Fruit fly (Drosophila melanogaster) whole organism, prepupa: ENCODE results near the gene CG32719.

Source experiments
- Blimp-1 ChIP-seq: fragments of 200-800 bp; sonication (Bioruptor generic); optimal IDR thresholded peaks from 3 replicates; lab custom pipeline; 2017; ENCODE audit warnings: missing biosample characterization, missing genetic modification characterization, mild to moderate bottlenecking, moderate library complexity, missing genetic modification reagents
- CG10631 ChIP-seq: fragments of 200-800 bp; sonication (Bioruptor generic); optimal IDR thresholded peaks from 2 replicates; lab custom pipeline; 2016; ENCODE audit warnings: missing biosample characterization, missing genetic modification characterization
- CG10669 ChIP-seq: fragments of 200-800 bp; sonication (Bioruptor generic); optimal IDR thresholded peaks from 3 replicates; lab custom pipeline; 2018; ENCODE audit warnings: missing biosample characterization, mild to moderate bottlenecking, missing genetic modification characterization, moderate library complexity
- CG11762 ChIP-seq: fragments of 200-800 bp; sonication (Bioruptor generic); optimal IDR thresholded peaks from 3 replicates; lab custom pipeline; 2016; ENCODE audit warnings: missing biosample characterization, missing genetic modification characterization; ENCODE audit not compliant: insufficient read depth
- CG11902 ChIP-seq: fragments of 200-800 bp; sonication (Bioruptor generic); optimal IDR thresholded peaks from 3 replicates; lab custom pipeline; 2016; ENCODE audit warnings: missing biosample characterization, missing genetic modification characterization
- CG15336 ChIP-seq: fragments of 200-800 bp; sonication (Bioruptor generic); IDR thresholded peaks from 2 replicates; pipeline ENCODE4 v1.3.6; 2022; ENCODE audit warnings: missing biosample characterization, missing genetic modification characterization
- CG1621 ChIP-seq: fragments of 200-800 bp; sonication (Bioruptor generic); optimal IDR thresholded peaks from 3 replicates; lab custom pipeline; 2018; ENCODE audit warnings: missing biosample characterization, mild to moderate bottlenecking, missing genetic modification characterization
- CG16779 ChIP-seq: fragments of 200-800 bp; sonication (Bioruptor generic); optimal IDR thresholded peaks from 3 replicates; lab custom pipeline; 2017; ENCODE audit warnings: missing biosample characterization, mild to moderate bottlenecking, missing genetic modification characterization
- CG3032 ChIP-seq: fragments of 200-800 bp; optimal IDR thresholded peaks from 2 replicates; lab custom pipeline; 2019; ENCODE audit warnings: missing biosample characterization, mild to moderate bottlenecking, missing genetic modification characterization, moderate library complexity
- CG31627 ChIP-seq: fragments of 200-800 bp; sonication (Bioruptor generic); optimal IDR thresholded peaks from 3 replicates; lab custom pipeline; 2016; ENCODE audit warnings: missing biosample characterization, missing genetic modification characterization
- CG32006 ChIP-seq: fragments of 200-800 bp; sonication (Bioruptor generic); optimal IDR thresholded peaks from 3 replicates; lab custom pipeline; 2017; ENCODE audit warnings: missing biosample characterization, mild to moderate bottlenecking, missing genetic modification characterization
- CG34406 ChIP-seq: fragments of 200-800 bp; sonication (Bioruptor generic); optimal IDR thresholded peaks from 3 replicates; lab custom pipeline; 2016; ENCODE audit warnings: missing biosample characterization, missing genetic modification characterization
- CG3919 ChIP-seq: fragments of 200-800 bp; sonication (Bioruptor generic); optimal IDR thresholded peaks from 3 replicates; lab custom pipeline; 2016; ENCODE audit warnings: missing biosample characterization, missing genetic modification characterization
- CG4318 ChIP-seq: fragments of 200-800 bp; sonication (Bioruptor generic); optimal IDR thresholded peaks from 3 replicates; lab custom pipeline; 2017; ENCODE audit warnings: missing biosample characterization, mild to moderate bottlenecking, missing genetic modification characterization
- CG6163 ChIP-seq: fragments of 200-800 bp; sonication (Bioruptor generic); IDR thresholded peaks from 3 replicates; pipeline ENCODE4 v1.3.6; 2022; ENCODE audit warnings: missing biosample characterization, missing genetic modification characterization
- CG6276 ChIP-seq: fragments of 200-800 bp; sonication (Bioruptor generic); optimal IDR thresholded peaks from 2 replicates; lab custom pipeline; 2017; ENCODE audit warnings: missing biosample characterization, mild to moderate bottlenecking, missing genetic modification characterization
- CG6792 ChIP-seq: fragments of 200-800 bp; sonication (Bioruptor generic); optimal IDR thresholded peaks from 3 replicates; lab custom pipeline; 2016; ENCODE audit warnings: missing biosample characterization, missing genetic modification characterization
- CG6808 ChIP-seq: fragments of 200-800 bp; sonication (Bioruptor generic); optimal IDR thresholded peaks from 3 replicates; lab custom pipeline; 2017; ENCODE audit warnings: missing biosample characterization, missing genetic modification characterization, mild to moderate bottlenecking, moderate library complexity, missing genetic modification reagents
- CG6854 ChIP-seq: fragments of 200-800 bp; sonication (Bioruptor generic); optimal IDR thresholded peaks from 2 replicates; lab custom pipeline; 2017; ENCODE audit warnings: missing biosample characterization, mild to moderate bottlenecking, missing genetic modification characterization
- CG8119 ChIP-seq: fragments of 200-800 bp; sonication (Bioruptor generic); IDR thresholded peaks from 3 replicates; pipeline ENCODE4 v1.3.6; 2022; ENCODE audit warnings: missing biosample characterization, missing genetic modification characterization
- CG8319 ChIP-seq: fragments of 200-800 bp; sonication (Bioruptor generic); optimal IDR thresholded peaks from 3 replicates; lab custom pipeline; 2016; ENCODE audit warnings: missing biosample characterization, missing genetic modification characterization
- CG8632 ChIP-seq: fragments of 200-800 bp; sonication (Bioruptor generic); optimal IDR thresholded peaks from 3 replicates; lab custom pipeline; 2016; ENCODE audit warnings: missing biosample characterization, missing genetic modification characterization
- Eip75B ChIP-seq: fragments of 200-800 bp; sonication (Bioruptor generic); optimal IDR thresholded peaks from 3 replicates; lab custom pipeline; 2016; ENCODE audit warnings: missing biosample characterization, missing genetic modification characterization
- Eip93F ChIP-seq: fragments of 200-800 bp; sonication (Bioruptor generic); optimal IDR thresholded peaks from 2 replicates; lab custom pipeline; 2016; ENCODE audit warnings: missing biosample characterization, mild to moderate bottlenecking, missing genetic modification characterization
- Ets96B ChIP-seq: fragments of 200-800 bp; optimal IDR thresholded peaks from 2 replicates; lab custom pipeline; 2019; ENCODE audit warnings: missing biosample characterization, mild to moderate bottlenecking, missing genetic modification characterization, moderate library complexity
- Gug ChIP-seq: fragments of 200-800 bp; sonication (Bioruptor generic); IDR thresholded peaks from 2 replicates; pipeline ENCODE4 v1.3.6; 2022; ENCODE audit warnings: missing biosample characterization, missing genetic modification characterization
- Hr38 ChIP-seq: sonication (Bioruptor generic); optimal IDR thresholded peaks from 2 replicates; lab custom pipeline; 2016; ENCODE audit warnings: missing biosample characterization, missing genetic modification characterization
- Hr4 ChIP-seq: fragments of 200-800 bp; sonication (Bioruptor generic); optimal IDR thresholded peaks from 3 replicates; lab custom pipeline; 2016; ENCODE audit warnings: missing biosample characterization, missing genetic modification characterization
- Lpt ChIP-seq: fragments of 200-800 bp; sonication (Bioruptor generic); optimal IDR thresholded peaks from 3 replicates; lab custom pipeline; 2016; ENCODE audit warnings: missing biosample characterization, missing genetic modification characterization
- Met ChIP-seq: fragments of 200-800 bp; sonication (Bioruptor generic); optimal IDR thresholded peaks from 3 replicates; lab custom pipeline; 2016; ENCODE audit warnings: missing biosample characterization, missing genetic modification characterization
- OdsH ChIP-seq: fragments of 200-800 bp; sonication (Bioruptor generic); optimal IDR thresholded peaks from 3 replicates; lab custom pipeline; 2016; ENCODE audit warnings: missing biosample characterization, missing genetic modification characterization
- Smox ChIP-seq: fragments of 200-800 bp; sonication (Bioruptor generic); optimal IDR thresholded peaks from 3 replicates; lab custom pipeline; 2016; ENCODE audit warnings: missing biosample characterization, missing genetic modification characterization
- Sox102F ChIP-seq: fragments of 200-800 bp; sonication (Bioruptor generic); optimal IDR thresholded peaks from 2 replicates; lab custom pipeline; 2016; ENCODE audit warnings: missing biosample characterization, mild to moderate bottlenecking, missing genetic modification characterization
- Sox14 ChIP-seq: fragments of 200-800 bp; sonication (Bioruptor generic); optimal IDR thresholded peaks from 3 replicates; lab custom pipeline; 2016; ENCODE audit warnings: missing biosample characterization, missing genetic modification characterization
- Sox15 ChIP-seq: fragments of 200-800 bp; sonication (Bioruptor generic); optimal IDR thresholded peaks from 3 replicates; lab custom pipeline; 2016; ENCODE audit warnings: missing biosample characterization, missing genetic modification characterization
- achi ChIP-seq: fragments of 200-800 bp; sonication (Bioruptor generic); optimal IDR thresholded peaks from 3 replicates; lab custom pipeline; 2016; ENCODE audit warnings: missing biosample characterization, missing genetic modification characterization
- cyc ChIP-seq: fragments of 200-800 bp; sonication (Bioruptor generic); optimal IDR thresholded peaks from 3 replicates; lab custom pipeline; 2016; ENCODE audit warnings: missing biosample characterization, missing genetic modification characterization
- dsx ChIP-seq: fragments of 200-800 bp; optimal IDR thresholded peaks from 3 replicates; lab custom pipeline; 2019; ENCODE audit warnings: missing biosample characterization, mild to moderate bottlenecking, missing genetic modification characterization, moderate library complexity; ENCODE audit not compliant: poor library complexity, severe bottlenecking
- eg ChIP-seq: fragments of 200-800 bp; sonication (Bioruptor generic); IDR thresholded peaks from 3 replicates; pipeline ENCODE4 v1.3.6; 2022; ENCODE audit warnings: missing biosample characterization, missing genetic modification characterization
- esn ChIP-seq: fragments of 200-800 bp; sonication (Bioruptor generic); optimal IDR thresholded peaks from 2 replicates; lab custom pipeline; 2016; ENCODE audit warnings: missing biosample characterization, mild to moderate bottlenecking, missing genetic modification characterization, moderate library complexity
- fd59A ChIP-seq: fragments of 200-800 bp; sonication (Bioruptor generic); optimal IDR thresholded peaks from 2 replicates; lab custom pipeline; 2017; ENCODE audit warnings: missing biosample characterization, mild to moderate bottlenecking, missing genetic modification characterization, missing genetic modification reagents
- fd85E ChIP-seq: fragments of 200-800 bp; sonication (Bioruptor generic); optimal IDR thresholded peaks from 3 replicates; lab custom pipeline; 2016; ENCODE audit warnings: missing biosample characterization, missing genetic modification characterization
- fkh ChIP-seq: fragments of 200-800 bp; sonication (Bioruptor generic); optimal IDR thresholded peaks from 3 replicates; lab custom pipeline; 2017; ENCODE audit warnings: missing biosample characterization, mild to moderate bottlenecking, missing genetic modification characterization, moderate library complexity
- lz ChIP-seq: fragments of 200-800 bp; sonication (Bioruptor generic); optimal IDR thresholded peaks from 3 replicates; lab custom pipeline; 2016; ENCODE audit warnings: missing biosample characterization, missing genetic modification characterization
- net ChIP-seq: fragments of 200-800 bp; sonication (Bioruptor generic); optimal IDR thresholded peaks from 3 replicates; lab custom pipeline; 2016; ENCODE audit warnings: missing biosample characterization, missing genetic modification characterization
- pdm3 ChIP-seq: fragments of 200-800 bp; sonication (Bioruptor generic); optimal IDR thresholded peaks from 3 replicates; lab custom pipeline; 2016; ENCODE audit warnings: missing biosample characterization, missing genetic modification characterization
- salr ChIP-seq, 2 experiments: fragments of 200-800 bp; sonication (Bioruptor generic); optimal IDR thresholded peaks; 3 replicates each; lab custom pipeline; 2016 to 2018; ENCODE audit warnings: missing biosample characterization in 2 of 2, missing genetic modification characterization in 2 of 2, mild to moderate bottlenecking in 1 of 2
- spab ChIP-seq: fragments of 200-800 bp; sonication (Bioruptor generic); optimal IDR thresholded peaks from 2 replicates; lab custom pipeline; 2017; ENCODE audit warnings: missing biosample characterization, mild to moderate bottlenecking, missing genetic modification characterization, missing genetic modification reagents
- ss ChIP-seq, 2 experiments: fragments of 200-800 bp; sonication (Bioruptor generic); optimal IDR thresholded peaks; 2 replicates in 1 of 2; 3 replicates in 1 of 2; lab custom pipeline; 2017 to 2018; ENCODE audit warnings: mild to moderate bottlenecking in 2 of 2, missing biosample characterization in 2 of 2, missing genetic modification characterization in 2 of 2, moderate library complexity in 1 of 2
- svp ChIP-seq: fragments of 200-800 bp; sonication (Bioruptor generic); peaks from one replicate; lab custom pipeline; 2016; ENCODE audit warnings: missing biosample characterization, missing genetic modification characterization
- topi ChIP-seq: fragments of 200-800 bp; sonication (Bioruptor generic); optimal IDR thresholded peaks from 3 replicates; lab custom pipeline; 2016; ENCODE audit warnings: missing biosample characterization, missing genetic modification characterization
- vri ChIP-seq: fragments of 200-800 bp; sonication (Bioruptor generic); optimal IDR thresholded peaks from 3 replicates; lab custom pipeline; 2016; ENCODE audit warnings: missing biosample characterization, mild to moderate bottlenecking, missing genetic modification characterization

Gene CG32719

DNA sequence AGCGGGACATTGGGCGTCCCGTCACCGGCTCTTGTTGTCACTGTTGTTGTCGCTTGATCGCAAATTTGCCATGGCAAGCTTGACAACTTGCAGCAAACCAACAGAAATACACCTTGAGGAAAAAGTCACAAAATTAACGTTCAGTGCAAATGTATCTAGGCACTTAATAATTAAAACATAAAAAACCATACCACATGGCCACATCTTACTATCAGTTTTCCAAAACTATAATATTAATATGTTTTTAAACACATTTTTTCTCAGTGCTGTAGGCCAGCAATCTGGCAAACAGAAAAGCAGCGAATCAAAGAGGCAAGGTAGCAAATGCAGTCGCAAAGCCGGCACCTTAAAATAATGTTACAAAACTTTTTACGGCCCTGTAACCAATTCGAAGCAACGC lies 1.4 kb downstream of the CG32719 start:
- TF ChIP-seq fkh (GFP tag; lab: Kevin White, UChicago) (no peak), CG32006 (GFP tag; lab: Kevin White, UChicago) (peak; percentile 44), salr (GFP tag; optimal IDR thresholded peaks at IDR 0.05; lab: Kevin White, UChicago) (peak in 1 of 2 experiments; percentile 4), Lpt (GFP tag; lab: Kevin White, UChicago) (no peak), CG8119 (peak; percentile 34; the same call in 1 of the 3 replicates), CG6854 (GFP tag; lab: Kevin White, UChicago) (no peak), Ets96B (tag; lab: Kevin White, UChicago) (peak; percentile 48), CG6163 (peak; percentile 69), fd85E (GFP tag; lab: Kevin White, UChicago) (no peak), CG3032 (tag; lab: Kevin White, UChicago) (peak; percentile 62), CG16779 (tag; lab: Kevin White, UChicago) (no peak), CG6792 (GFP tag; lab: Kevin White, UChicago) (peak; percentile 0), Hr4 (no peak), CG4318 (GFP tag; lab: Kevin White, UChicago) (no peak), Sox102F (no peak), CG3919 (GFP tag; lab: Kevin White, UChicago) (peak; percentile 47), CG6276 (peak; percentile 12), Blimp-1 (GFP tag; lab: Kevin White, UChicago) (no peak), achi (GFP tag; lab: Kevin White, UChicago) (peak; percentile 34), CG15336 (GFP tag; lab: Robert Waterston, UW) (peak; percentile 40; the same call in 1 of the 2 replicates), Eip93F (GFP tag; lab: Kevin White, UChicago) (no peak), Sox15 (no peak), ss (GFP tag; optimal IDR thresholded peaks at IDR 0.05; lab: Kevin White, UChicago) (no peak), CG34406 (GFP tag; lab: Kevin White, UChicago) (no peak), spab (GFP tag; lab: Kevin White, UChicago) (no peak), dsx (GFP tag; lab: Kevin White, UChicago) (peak; percentile 21), CG8319 (GFP tag; lab: Kevin White, UChicago) (no peak), fd59A (GFP tag; lab: Kevin White, UChicago) (peak; percentile 38), Gug (GFP tag; lab: Robert Waterston, UW) (peak; percentile 29; the same call in 1 of the 2 replicates), pdm3 (peak; percentile 46), lz (GFP tag; lab: Kevin White, UChicago) (peak; percentile 15), esn (GFP tag; lab: Kevin White, UChicago) (peak; percentile 2), OdsH (GFP tag; lab: Kevin White, UChicago) (peak; percentile 24), CG10669 (GFP tag; lab: Kevin White, UChicago) (peak; percentile 43), Sox14 (GFP tag; lab: Kevin White, UChicago) (no peak), net (GFP tag; lab: Kevin White, UChicago) (no peak), CG1621 (tag; lab: Kevin White, UChicago) (peak; percentile 20), Smox (no peak), svp (GFP tag; lab: Kevin White, UChicago) (peak; percentile 22), Eip75B (peak; percentile 9), vri (GFP tag; lab: Kevin White, UChicago) (no peak), cyc (no peak), topi (GFP tag; lab: Kevin White, UChicago) (peak; percentile 20), Met (GFP tag; lab: Kevin White, UChicago) (no peak), Hr38 (GFP tag; lab: Kevin White, UChicago) (no peak), CG11762 (GFP tag; lab: Kevin White, UChicago) (no peak), CG6808 (GFP tag; lab: Kevin White, UChicago) (peak; percentile 29), CG8632 (GFP tag; lab: Kevin White, UChicago) (no peak), CG31627 (GFP tag; lab: Kevin White, UChicago) (no peak), eg (GFP tag; lab: Robert Waterston, UW) (0 out of 3 replicates have a peak, but pooled peaks have one; percentile 34), CG10631 (GFP tag; lab: Kevin White, UChicago) (peak; percentile 44), CG11902 (GFP tag; lab: Kevin White, UChicago) (no peak)
